Fruit fly (Drosophila melanogaster): ENCODE measurements around the gene RASSF8.

Gene RASSF8

DNA sequence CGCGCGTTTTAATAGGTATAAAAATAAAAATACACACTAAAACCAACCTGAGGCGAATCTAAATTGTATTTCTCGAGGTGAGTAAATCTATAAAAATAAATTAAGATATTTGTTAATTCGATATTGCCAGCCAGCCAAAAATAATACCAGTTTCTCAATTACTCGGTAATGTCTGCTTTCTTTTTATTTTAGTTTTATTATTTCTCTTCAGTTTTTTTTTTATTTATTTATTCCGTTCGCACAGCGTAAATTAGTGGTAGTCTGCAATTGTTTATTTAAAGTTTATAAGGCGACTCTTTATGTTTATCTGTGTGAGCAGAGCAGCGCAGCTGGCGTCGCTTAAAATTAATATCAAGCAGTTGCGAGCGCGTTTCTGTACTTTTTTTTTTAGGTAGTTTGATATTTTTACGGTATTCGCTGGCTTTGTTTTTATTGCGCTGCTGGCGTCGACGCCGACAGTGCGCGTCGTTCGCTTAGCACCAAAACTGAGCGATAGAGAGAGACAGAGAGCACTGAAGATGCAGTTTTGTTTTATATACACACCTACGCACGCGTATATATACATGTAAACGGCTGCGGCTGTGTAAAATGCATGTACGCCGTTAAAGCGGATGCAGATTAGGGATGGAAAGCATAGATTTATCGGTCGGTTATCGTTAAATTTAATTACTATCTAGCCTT, 13.9 kb upstream of the RASSF8 start:
- TF ChIP-seq tj (GFP tag; optimal IDR thresholded peaks at IDR 0.05) (peak; percentile 50), ovo (GFP tag; optimal IDR thresholded peaks at IDR 0.05) (peak; percentile 49), Mnt (GFP tag; optimal IDR thresholded peaks at IDR 0.05) (peak; percentile 33), CG7045 (GFP tag; optimal IDR thresholded peaks at IDR 0.05) (no peak), CG7101 (tag; optimal IDR thresholded peaks at IDR 0.05) (peak; percentile 41), cnc (optimal IDR thresholded peaks at IDR 0.05) (no peak), CG33017 (tag; optimal IDR thresholded peaks at IDR 0.05) (peak; percentile 41), Crg-1 (GFP tag; optimal IDR thresholded peaks at IDR 0.05) (no peak), Clk (GFP tag; optimal IDR thresholded peaks at IDR 0.05) (no peak), CG1620 (GFP tag; optimal IDR thresholded peaks at IDR 0.05) (no peak), toe (GFP tag; optimal IDR thresholded peaks at IDR 0.05) (peak; percentile 42), CG14711 (tag; optimal IDR thresholded peaks at IDR 0.05) (peak; percentile 3), CG5204 (GFP tag; optimal IDR thresholded peaks at IDR 0.05) (no peak), bab1 (GFP tag; optimal IDR thresholded peaks at IDR 0.05) (peak; percentile 42), pad (GFP tag; optimal IDR thresholded peaks at IDR 0.05) (no peak), cic (GFP tag; optimal IDR thresholded peaks at IDR 0.05) (peak; percentile 56), CG11617 (GFP tag; optimal IDR thresholded peaks at IDR 0.05) (peak; percentile 52), Hr96 (GFP tag; optimal IDR thresholded peaks at IDR 0.05) (peak; percentile 50), CG12768 (GFP tag; optimal IDR thresholded peaks at IDR 0.05) (peak; percentile 79), kay (GFP tag; ENCODE audit: borderline replicate concordance) (peak; percentile 95)

dm6 chr3R:25648258-25648606, 13.4 kb upstream of the RASSF8 start:
- TF ChIP-seq CG7101 (tag; optimal IDR thresholded peaks at IDR 0.05) (no peak), cnc (optimal IDR thresholded peaks at IDR 0.05) (no peak), CG12768 (GFP tag; optimal IDR thresholded peaks at IDR 0.05) (no peak), Clk (GFP tag; optimal IDR thresholded peaks at IDR 0.05) (no peak), kay (GFP tag; ENCODE audit: borderline replicate concordance) (no peak), CG11617 (GFP tag; optimal IDR thresholded peaks at IDR 0.05) (no peak), bab1 (GFP tag; optimal IDR thresholded peaks at IDR 0.05) (no peak), toe (GFP tag; optimal IDR thresholded peaks at IDR 0.05) (no peak), cic (GFP tag; optimal IDR thresholded peaks at IDR 0.05) (no peak), pad (GFP tag; optimal IDR thresholded peaks at IDR 0.05) (no peak), tj (GFP tag; optimal IDR thresholded peaks at IDR 0.05) (no peak)

dm6 chr3R:25650417-25650816, 11.2 kb upstream of the RASSF8 start:
- no peak for TF ChIP-seq Crg-1 (GFP tag; optimal IDR thresholded peaks at IDR 0.05)

- TF ChIP-seq Crg-1 (GFP tag; optimal IDR thresholded peaks at IDR 0.05) (no peak), CG14711 (tag; optimal IDR thresholded peaks at IDR 0.05) (peak; percentile 37), bab1 (GFP tag; optimal IDR thresholded peaks at IDR 0.05) (peak; percentile 44)
These were observed 10.2 kb upstream of the RASSF8 start for dm6 chr3R:25651414-25651813.

DNA sequence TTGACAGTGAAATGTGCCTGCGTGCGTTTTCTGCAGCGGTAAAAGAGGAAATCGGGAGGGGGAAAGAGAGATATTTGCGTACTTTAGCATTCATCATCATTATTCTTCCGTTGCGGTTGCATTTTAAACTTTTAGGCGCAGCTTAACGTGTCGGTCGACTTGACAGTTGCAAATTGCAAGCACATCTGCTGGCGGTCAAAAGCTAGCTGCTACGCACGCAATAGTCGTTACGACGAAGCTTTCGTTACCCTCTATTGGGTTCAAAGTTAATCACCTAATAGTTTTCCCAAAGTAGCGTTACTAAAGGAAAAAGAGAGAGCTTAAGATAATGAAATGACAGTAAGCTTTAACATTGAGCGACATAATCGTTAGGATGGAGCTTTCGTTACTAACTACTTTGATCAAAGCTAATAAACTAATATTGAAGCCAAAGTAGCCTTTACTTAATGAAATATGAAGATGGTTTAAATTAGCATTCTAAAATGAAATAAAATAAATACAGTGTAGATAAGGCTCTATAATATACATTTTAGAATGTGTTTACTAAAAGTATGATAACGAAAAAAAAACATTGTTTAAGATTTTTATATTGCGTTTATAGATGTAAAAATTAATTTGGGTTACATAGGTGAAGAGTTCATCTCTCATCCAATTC, 9.4 kb upstream of the RASSF8 start:
- TF ChIP-seq CG1620 (GFP tag; optimal IDR thresholded peaks at IDR 0.05) (no peak), toe (GFP tag; optimal IDR thresholded peaks at IDR 0.05) (no peak), CG12768 (GFP tag; optimal IDR thresholded peaks at IDR 0.05) (peak; percentile 66), Clk (GFP tag; optimal IDR thresholded peaks at IDR 0.05) (no peak), cic (GFP tag; optimal IDR thresholded peaks at IDR 0.05) (peak; percentile 51), Crg-1 (GFP tag; optimal IDR thresholded peaks at IDR 0.05) (no peak), CG33017 (tag; optimal IDR thresholded peaks at IDR 0.05) (peak; percentile 20), Mnt (GFP tag; optimal IDR thresholded peaks at IDR 0.05) (no peak), CG11617 (GFP tag; optimal IDR thresholded peaks at IDR 0.05) (no peak), CG7101 (tag; optimal IDR thresholded peaks at IDR 0.05) (no peak), bab1 (GFP tag; optimal IDR thresholded peaks at IDR 0.05) (peak; percentile 46), ovo (GFP tag; optimal IDR thresholded peaks at IDR 0.05) (peak; percentile 12), CG7045 (GFP tag; optimal IDR thresholded peaks at IDR 0.05) (no peak), CG14711 (tag; optimal IDR thresholded peaks at IDR 0.05) (no peak), tj (GFP tag; optimal IDR thresholded peaks at IDR 0.05) (peak; percentile 87), kay (GFP tag; ENCODE audit: borderline replicate concordance) (peak; percentile 86), pad (GFP tag; optimal IDR thresholded peaks at IDR 0.05) (peak; percentile 25), cnc (optimal IDR thresholded peaks at IDR 0.05) (no peak), Hr96 (GFP tag; optimal IDR thresholded peaks at IDR 0.05) (no peak), CG5204 (GFP tag; optimal IDR thresholded peaks at IDR 0.05) (no peak)

DNA sequence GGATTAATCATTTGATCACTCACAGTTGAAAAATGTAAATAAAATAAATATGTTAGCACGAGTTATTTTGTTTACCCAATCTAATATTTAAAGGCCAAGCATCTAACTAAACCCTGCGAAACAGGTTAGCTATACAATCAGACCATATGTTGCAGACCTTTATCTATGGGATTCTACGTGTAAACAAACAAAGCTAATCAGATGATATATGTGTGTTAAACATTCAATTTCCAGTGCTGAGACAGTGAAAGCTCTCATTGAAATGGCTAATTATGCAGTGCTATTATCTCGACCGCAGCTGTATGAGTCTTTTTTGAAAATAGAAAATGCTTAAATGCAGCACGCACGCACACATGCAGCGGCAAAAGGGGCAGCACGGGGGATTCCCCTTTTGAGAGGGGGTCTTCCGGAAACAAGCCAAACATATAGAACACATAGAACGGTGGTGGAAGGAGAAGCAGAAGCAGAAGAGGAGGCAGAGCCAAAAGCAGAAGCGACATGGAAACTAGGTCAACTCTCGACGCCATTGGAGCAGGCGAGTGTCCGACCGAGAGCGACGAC, 1.7 kb upstream of the RASSF8 start:
- TF ChIP-seq CG7045 (GFP tag; optimal IDR thresholded peaks at IDR 0.05) (no peak), kay (GFP tag; ENCODE audit: borderline replicate concordance) (no peak), Crg-1 (GFP tag; optimal IDR thresholded peaks at IDR 0.05) (no peak), pad (GFP tag; optimal IDR thresholded peaks at IDR 0.05) (no peak), tj (GFP tag; optimal IDR thresholded peaks at IDR 0.05) (no peak)
